Fruit fly (Drosophila melanogaster): ENCODE results near the gene CG9265.

The CG9265 gene

DNA sequence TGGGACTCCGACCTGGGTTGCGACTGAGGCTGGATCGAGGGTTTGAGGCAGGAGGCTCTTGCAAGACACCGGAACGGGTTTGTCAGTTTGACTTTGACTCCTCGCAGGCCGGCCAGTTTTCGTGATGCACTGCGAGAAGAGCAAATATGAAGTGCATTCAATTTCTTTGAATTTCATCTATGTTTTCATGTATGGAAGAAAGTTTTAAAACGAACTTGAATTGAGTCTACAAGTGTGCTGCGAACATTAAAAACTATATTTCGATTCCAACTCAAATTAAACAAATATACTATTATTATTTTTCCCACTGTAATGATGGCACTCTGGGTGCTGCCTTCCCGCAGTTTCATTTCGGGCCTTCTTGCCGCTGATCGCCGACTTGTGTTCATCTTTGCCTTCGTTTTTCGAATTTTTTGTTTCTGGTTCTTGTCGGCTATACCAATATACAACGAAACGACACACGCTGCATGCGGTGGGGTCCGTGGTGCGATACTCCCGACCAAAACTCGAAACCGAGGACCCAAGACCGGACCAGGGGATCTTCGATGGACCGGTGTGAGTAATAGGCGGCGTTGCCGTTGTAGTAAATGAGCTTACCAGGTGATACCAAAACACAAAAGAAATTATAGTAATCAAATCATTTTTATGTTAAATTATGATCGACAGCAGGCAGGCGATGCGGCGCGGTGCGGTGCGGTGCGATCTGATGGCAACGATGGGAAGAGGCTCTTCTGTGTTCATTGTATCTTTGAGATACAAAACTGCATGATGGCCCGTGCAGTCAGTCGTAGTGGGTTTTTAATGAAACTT is 61.8 kb downstream of the CG9265 start (continued):
- TF ChIP-seq Chrac-16 (GFP tag; optimal IDR thresholded peaks at IDR 0.05) (peak; percentile 83), seq (GFP tag; IDR thresholded peaks at IDR 0.05) (0 out of 2 replicates have a peak, but pooled peaks have one; percentile 40), CG6272 (GFP tag; IDR thresholded peaks at IDR 0.05) (peak; percentile 58), Kr (GFP tag; optimal IDR thresholded peaks at IDR 0.05) (peak; percentile 67), CG12219 (GFP tag; optimal IDR thresholded peaks at IDR 0.05) (peak; percentile 79), bsh (GFP tag; optimal IDR thresholded peaks at IDR 0.05) (peak; percentile 92 to 97), CG9727 (GFP tag; optimal IDR thresholded peaks at IDR 0.05) (peak; percentile 94), zen2 (GFP tag; IDR thresholded peaks at IDR 0.05; ENCODE audit: partially characterized antibody) (no peak), ham (GFP tag; IDR thresholded peaks at IDR 0.05) (no peak), H2.0 (GFP tag; IDR thresholded peaks at IDR 0.05) (peak; percentile 55; the same call in 1 of the 2 replicates), Usf (GFP tag; optimal IDR thresholded peaks at IDR 0.05) (peak; percentile 60), vnd (GFP tag; IDR thresholded peaks at IDR 0.05; ENCODE audit: partially characterized antibody) (no peak), Hsf (GFP tag; optimal IDR thresholded peaks at IDR 0.05) (peak; percentile 82), Oaz (GFP tag; IDR thresholded peaks at IDR 0.05) (no peak), CG1024 (GFP tag; IDR thresholded peaks at IDR 0.05) (0 out of 2 replicates have a peak, but pooled peaks have one; percentile 46), CG14965 (GFP tag; optimal IDR thresholded peaks at IDR 0.05; ENCODE audit: borderline replicate concordance) (peak; percentile 5), E2f2 (GFP tag; IDR thresholded peaks at IDR 0.05) (peak; percentile 32; the same call in 1 of the 2 replicates), dysf (GFP tag; IDR thresholded peaks at IDR 0.05) (peak; percentile 52; the same call in 1 of the 3 replicates), pnt (GFP tag; optimal IDR thresholded peaks at IDR 0.05) (peak; percentile 75), z (GFP tag; IDR thresholded peaks at IDR 0.05) (no peak), run (tag; optimal IDR thresholded peaks at IDR 0.05) (no peak), chinmo (GFP tag; IDR thresholded peaks at IDR 0.05; ENCODE audit: partially characterized antibody) (no peak), Fer3 (tag; optimal IDR thresholded peaks at IDR 0.05) (peak; percentile 39), org-1 (GFP tag; optimal IDR thresholded peaks at IDR 0.05) (peak; percentile 58), CG18476 (GFP tag; optimal IDR thresholded peaks at IDR 0.05) (peak; percentile 59), D (optimal IDR thresholded peaks at IDR 0.05) (no peak), D (GFP tag; optimal IDR thresholded peaks at IDR 0.05) (peak; percentile 88), CHES-1-like (GFP tag; optimal IDR thresholded peaks at IDR 0.05) (peak; percentile 60), CG14667 (GFP tag; IDR thresholded peaks at IDR 0.05) (peak; percentile 69), Dp (GFP tag; optimal IDR thresholded peaks at IDR 0.05) (no peak), CG6175 (GFP tag; IDR thresholded peaks at IDR 0.05) (no peak), sqz (GFP tag; optimal IDR thresholded peaks at IDR 0.05) (peak; percentile 66), CG31388 (GFP tag; optimal IDR thresholded peaks at IDR 0.05) (peak; percentile 51), Doc3 (GFP tag; IDR thresholded peaks at IDR 0.05; ENCODE audit: partially characterized antibody) (no peak), CG11085 (GFP tag; IDR thresholded peaks at IDR 0.05) (peak; percentile 58; the same call in 1 of the 2 replicates), CG4820 (GFP tag; optimal IDR thresholded peaks at IDR 0.05) (peak; percentile 87), maf-S (GFP tag; optimal IDR thresholded peaks at IDR 0.05) (peak; percentile 57), Myb (GFP tag; optimal IDR thresholded peaks at IDR 0.05) (peak; percentile 9), CG15696 (tag; optimal IDR thresholded peaks at IDR 0.05) (peak; percentile 92), stwl (tag; optimal IDR thresholded peaks at IDR 0.05) (peak; percentile 63), CG4854 (GFP tag; optimal IDR thresholded peaks at IDR 0.05) (peak; percentile 57), Aef1 (GFP tag; IDR thresholded peaks at IDR 0.05) (no peak), salm (tag; optimal IDR thresholded peaks at IDR 0.05) (peak; percentile 56), Adf1 (GFP tag; IDR thresholded peaks at IDR 0.05) (no peak), Nf-YC (tag; optimal IDR thresholded peaks at IDR 0.05) (no peak), Bteb2 (GFP tag; optimal IDR thresholded peaks at IDR 0.05) (peak; percentile 10), vfl (GFP tag; optimal IDR thresholded peaks at IDR 0.05) (no peak), CG6689 (GFP tag; IDR thresholded peaks at IDR 0.05) (peak; percentile 87), HmgD (GFP tag; optimal IDR thresholded peaks at IDR 0.05) (no peak)

Data from whole organism, embryonic.